Fruit fly (Drosophila melanogaster): ENCODE measurements around the gene aly.

The aly gene

DNA sequence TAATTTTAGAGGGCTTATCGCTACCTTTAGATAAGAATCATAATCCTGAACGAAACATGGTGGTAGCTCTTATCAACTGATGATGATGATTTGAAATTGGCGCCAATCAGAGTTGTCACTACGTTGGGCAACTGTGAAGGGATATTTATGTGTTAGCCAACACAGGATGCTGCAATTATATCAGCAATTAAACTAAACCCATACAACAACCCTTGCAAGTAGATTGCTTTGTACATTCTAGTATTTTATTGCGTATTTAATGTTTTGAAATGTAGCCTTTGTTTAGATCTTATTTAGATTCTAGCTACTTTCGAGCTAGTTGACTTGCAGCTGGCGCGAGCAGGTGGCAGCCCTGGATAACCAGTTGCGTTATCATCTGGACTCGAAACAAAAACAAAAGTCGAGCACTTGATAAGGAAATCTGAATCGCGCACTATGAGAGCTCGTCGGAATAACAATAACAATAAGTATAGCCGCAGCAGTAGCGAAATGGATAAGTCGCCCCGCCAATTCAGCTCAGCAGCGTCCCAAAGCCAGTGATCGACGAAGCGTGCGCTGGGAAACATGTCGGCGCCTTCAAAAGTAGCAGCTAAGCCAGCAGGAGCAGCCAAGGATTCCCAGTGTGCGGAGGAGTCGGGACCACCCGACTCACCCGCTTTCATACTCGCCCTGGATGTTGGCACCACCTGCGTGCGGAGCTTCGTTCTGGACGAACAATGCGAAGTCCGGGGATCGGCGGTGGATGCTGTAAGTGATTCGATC lies 26.0 kb upstream of the aly start, which contains the start of gene CG1271 (continued):
- TF ChIP-seq ken (GFP tag; IDR thresholded peaks at IDR 0.05): 0 out of 3 replicates have a peak, but pooled peaks have one; percentile 44
- peak; percentile 22 for TF ChIP-seq CG1602 (GFP tag; optimal IDR thresholded peaks at IDR 0.05)
- TF ChIP-seq Hsf (GFP tag; optimal IDR thresholded peaks at IDR 0.05): peak; percentile 55
- no peak for TF ChIP-seq Lim3 (GFP tag; IDR thresholded peaks at IDR 0.05)
- TF ChIP-seq mirr (GFP tag; optimal IDR thresholded peaks at IDR 0.05): peak; percentile 74
- no peak for TF ChIP-seq Doc2 (GFP tag; IDR thresholded peaks at IDR 0.05)
- TF ChIP-seq org-1 (GFP tag; optimal IDR thresholded peaks at IDR 0.05): peak; percentile 13
- TF ChIP-seq CG14050 (GFP tag; IDR thresholded peaks at IDR 0.05): 0 out of 3 replicates have a peak, but pooled peaks have one; percentile 11
- TF ChIP-seq ind (GFP tag; optimal IDR thresholded peaks at IDR 0.05): peak; percentile 77
- peak; percentile 97 for TF ChIP-seq scrt (GFP tag; optimal IDR thresholded peaks at IDR 0.05)
- TF ChIP-seq CG4404 (GFP tag; IDR thresholded peaks at IDR 0.05): peak; percentile 29; the same call in 1 of the 2 replicates
- no peak for TF ChIP-seq CG10431 (GFP tag; optimal IDR thresholded peaks at IDR 0.05)
- peak; percentile 28 for TF ChIP-seq Neu2 (GFP tag; optimal IDR thresholded peaks at IDR 0.05; ENCODE audit: borderline replicate concordance)
- TF ChIP-seq CG12942 (GFP tag; optimal IDR thresholded peaks at IDR 0.05): peak; percentile 36
- no peak for TF ChIP-seq p53 (GFP tag; optimal IDR thresholded peaks at IDR 0.05)
- peak; percentile 68 for TF ChIP-seq CG12391 (tag; optimal IDR thresholded peaks at IDR 0.05)
- TF ChIP-seq Meics (GFP tag; optimal IDR thresholded peaks at IDR 0.05): peak; percentile 75
- no peak for TF ChIP-seq stc (GFP tag; IDR thresholded peaks at IDR 0.05)
- no peak for TF ChIP-seq CG2202 (tag; optimal IDR thresholded peaks at IDR 0.05)
- TF ChIP-seq CG11398 (GFP tag; optimal IDR thresholded peaks at IDR 0.05): no peak
- peak; percentile 32 for TF ChIP-seq BtbVII (GFP tag; optimal IDR thresholded peaks at IDR 0.05)
- peak; percentile 71 for TF ChIP-seq CG2712 (tag; optimal IDR thresholded peaks at IDR 0.05)
- TF ChIP-seq CG31388 (GFP tag; optimal IDR thresholded peaks at IDR 0.05): peak; percentile 33
- TF ChIP-seq CG10267 (tag; optimal IDR thresholded peaks at IDR 0.05): peak; percentile 97
- TF ChIP-seq CG13296 (GFP tag; optimal IDR thresholded peaks at IDR 0.05): peak; percentile 65
- peak; percentile 26 for TF ChIP-seq CG6683 (GFP tag; optimal IDR thresholded peaks at IDR 0.05)
- TF ChIP-seq wor (GFP tag; IDR thresholded peaks at IDR 0.05): no peak
- peak; percentile 60 for TF ChIP-seq nerfin-1 (tag; optimal IDR thresholded peaks at IDR 0.05)
- peak; percentile 80 for TF ChIP-seq gem (tag; optimal IDR thresholded peaks at IDR 0.05)
- TF ChIP-seq al (GFP tag; IDR thresholded peaks at IDR 0.05): peak; percentile 49; the same call in 1 of the 2 replicates
- TF ChIP-seq jumu (GFP tag; optimal IDR thresholded peaks at IDR 0.05): peak; percentile 74
- TF ChIP-seq CG13624 (GFP tag; optimal IDR thresholded peaks at IDR 0.05): peak; percentile 82
- peak; percentile 29 to 81 for TF ChIP-seq tll (GFP tag; optimal IDR thresholded peaks at IDR 0.05)
- TF ChIP-seq dati (GFP tag; IDR thresholded peaks at IDR 0.05): no peak
- no peak for TF ChIP-seq YL-1 (GFP tag; optimal IDR thresholded peaks at IDR 0.05)

DNA sequence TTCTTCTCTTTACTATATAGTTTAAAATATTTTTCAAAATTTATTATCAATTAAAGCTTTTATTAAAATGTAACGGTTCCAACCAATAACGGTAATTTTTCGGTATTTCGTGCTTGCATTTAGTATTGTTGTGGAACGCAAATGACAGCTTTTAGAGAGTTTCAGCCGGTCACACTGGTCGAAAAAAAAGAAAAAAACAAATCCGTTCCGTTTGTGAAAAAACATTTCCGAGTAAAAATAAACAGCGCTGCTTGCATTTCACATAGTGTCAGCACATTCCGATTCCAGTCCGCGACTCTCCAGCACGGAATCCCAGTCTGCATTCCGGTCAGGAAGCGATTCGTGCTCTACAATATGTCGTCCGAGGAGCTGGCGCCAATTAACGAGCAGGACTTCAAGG lies 23.9 kb upstream of the aly start, which contains the start of gene CG32485:
Gene CG32485, plus strand, starts transcription at position 139 of the 400 bp plus-strand sequence.
- TF ChIP-seq CG15073 (GFP tag; optimal IDR thresholded peaks at IDR 0.05): no peak
- no peak for TF ChIP-seq Abd-B (GFP tag; optimal IDR thresholded peaks at IDR 0.05)
- TF ChIP-seq mld (GFP tag; IDR thresholded peaks at IDR 0.05; ENCODE audit: partially characterized antibody): no peak
- TF ChIP-seq ERR (GFP tag; optimal IDR thresholded peaks at IDR 0.05): no peak
- no peak for TF ChIP-seq prd (optimal IDR thresholded peaks at IDR 0.05)
- no peak for TF ChIP-seq prd (GFP tag; IDR thresholded peaks at IDR 0.05)
- TF ChIP-seq CG1792 (GFP tag; optimal IDR thresholded peaks at IDR 0.05): no peak
- no peak for TF ChIP-seq kay (GFP tag; optimal IDR thresholded peaks at IDR 0.05)
- no peak for TF ChIP-seq CG8478 (optimal IDR thresholded peaks at IDR 0.05)
- TF ChIP-seq CG11695 (GFP tag; IDR thresholded peaks at IDR 0.05): no peak
- TF ChIP-seq CG4360 (GFP tag; IDR thresholded peaks at IDR 0.05): no peak
- TF ChIP-seq lbe (GFP tag; optimal IDR thresholded peaks at IDR 0.05): peak; percentile 0
- TF ChIP-seq aop (GFP tag; IDR thresholded peaks at IDR 0.05): no peak
- TF ChIP-seq BEAF-32 (GFP tag; optimal IDR thresholded peaks at IDR 0.05): no peak
- TF ChIP-seq Ets97D (GFP tag; optimal IDR thresholded peaks at IDR 0.05): no peak
- TF ChIP-seq CG3163 (GFP tag; optimal IDR thresholded peaks at IDR 0.05): no peak
- TF ChIP-seq fu2 (GFP tag; optimal IDR thresholded peaks at IDR 0.05): no peak
- peak; percentile 2 for TF ChIP-seq CG1603 (tag; optimal IDR thresholded peaks at IDR 0.05)

All from whole organism, embryonic.